Fruit fly (Drosophila melanogaster): ENCODE measurements around the gene CG7542.

- TF ChIP-seq h (optimal IDR thresholded peaks at IDR 0.05): no peak
- TF ChIP-seq psq (optimal IDR thresholded peaks at IDR 0.05): no peak
- no peak for TF ChIP-seq Myc (optimal IDR thresholded peaks at IDR 0.05)
Measured at dm6 chr3L:17570547-17570873, 20.9 kb downstream of the CG7542 start.

Data from Kc167 (cell line).